Worm (Caenorhabditis elegans): ENCODE results near the gene fbxb-18.

The fbxb-18 gene

DNA sequence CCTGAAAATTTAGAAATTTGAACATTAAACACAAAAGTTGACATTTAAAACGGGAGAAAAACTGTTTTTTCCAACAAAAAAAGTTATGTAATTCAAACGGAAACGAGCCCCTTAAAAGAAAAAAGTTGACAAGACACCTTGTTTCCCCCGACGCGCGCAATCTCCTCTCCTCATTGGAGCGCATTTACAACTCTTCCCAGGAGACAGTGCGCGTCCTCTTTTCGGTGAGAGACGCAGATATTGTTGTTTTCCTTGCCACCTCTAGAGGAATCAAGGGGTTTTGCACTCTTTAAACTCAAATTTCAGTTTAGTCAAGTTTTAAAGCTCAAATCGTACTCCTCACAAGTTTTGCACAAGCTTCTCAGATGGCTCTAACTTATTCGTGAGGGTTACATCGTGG lies 7.1 kb upstream of the fbxb-18 start, which contains the start of gene F58E1.13:
Gene F58E1.13, minus strand, starts transcription at position 12 of the 400 bp plus-strand sequence.
- no peak for TF ChIP-seq grh-1 (GFP tag; IDR thresholded peaks at IDR 0.05)

DNA sequence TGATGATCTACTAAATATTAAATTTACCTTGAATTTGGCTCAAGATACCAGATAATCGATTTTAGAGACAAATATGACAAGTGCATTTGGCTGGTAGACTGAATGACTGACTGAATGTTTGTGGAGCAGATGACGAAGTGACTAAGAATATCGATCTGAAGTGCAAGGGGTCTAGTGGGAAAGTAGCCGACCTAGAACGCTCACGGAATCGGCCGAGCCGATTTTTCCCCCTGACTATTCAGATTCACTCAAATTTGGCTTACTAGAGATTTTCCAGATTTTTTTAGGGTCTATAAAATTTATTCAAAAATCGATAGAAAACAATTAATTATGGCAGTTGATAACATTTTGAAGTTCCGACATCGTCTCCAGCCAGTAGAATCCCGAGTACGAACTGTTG lies 5.8 kb upstream of the fbxb-18 start, which contains the start of gene fbxc-26:
Gene fbxc-26, minus strand, starts transcription at position 101 of the 400 bp plus-strand sequence.
- TF ChIP-seq unc-98 (GFP tag; IDR thresholded peaks at IDR 0.05), result no peak
- no peak for TF ChIP-seq nhr-84 (tag; optimal IDR thresholded peaks at IDR 0.05)
- TF ChIP-seq C04F5.9 (tag; optimal IDR thresholded peaks at IDR 0.05), result no peak
- no peak for TF ChIP-seq nhr-20 (tag; optimal IDR thresholded peaks at IDR 0.05)
- TF ChIP-seq nhr-28 (tag; optimal IDR thresholded peaks at IDR 0.05), result no peak

DNA sequence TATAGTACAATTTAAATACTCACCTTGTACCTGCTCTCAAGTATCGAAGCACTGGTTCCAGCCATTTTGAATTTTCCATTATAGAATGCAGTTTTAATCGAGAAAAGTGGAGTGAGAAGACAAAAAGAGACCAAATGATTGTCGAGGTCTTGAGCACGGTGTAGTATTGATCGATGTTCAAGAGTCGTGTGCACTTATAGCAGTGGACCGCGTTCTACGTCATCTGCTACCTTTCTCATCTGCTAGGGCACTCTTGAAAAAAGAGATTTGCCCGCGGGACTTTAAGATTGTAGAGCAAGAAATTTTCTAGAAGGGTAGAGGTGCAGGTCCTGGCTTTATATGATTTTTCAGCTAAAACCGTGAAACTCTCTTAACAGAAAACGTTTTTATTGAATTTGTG lies 4.1 kb upstream of the fbxb-18 start, which contains the start of gene fbxc-21:
Gene fbxc-21, minus strand, starts transcription at position 101 of the 400 bp plus-strand sequence.
- no peak for TF ChIP-seq pax-3 (tag; optimal IDR thresholded peaks at IDR 0.05)
- no peak for TF ChIP-seq tlp-1 (tag; optimal IDR thresholded peaks at IDR 0.05)
- TF ChIP-seq isw-1 (GFP tag; IDR thresholded peaks at IDR 0.05), result no peak
- no peak for TF ChIP-seq sup-37 (GFP tag; optimal IDR thresholded peaks at IDR 0.05)
- no peak for TF ChIP-seq lin-15B (tag; optimal IDR thresholded peaks at IDR 0.05)
- no peak for TF ChIP-seq pag-3 (tag; optimal IDR thresholded peaks at IDR 0.05; ENCODE audit: borderline replicate concordance, insufficient read depth)
- TF ChIP-seq lin-14 (GFP tag; optimal IDR thresholded peaks at IDR 0.05), result no peak
- TF ChIP-seq nhr-85 (tag), result no peak
- TF ChIP-seq nhr-20 (tag; optimal IDR thresholded peaks at IDR 0.05), result no peak
- no peak for TF ChIP-seq efl-1 (optimal IDR thresholded peaks at IDR 0.05)
- no peak for TF ChIP-seq efl-1 (GFP tag; optimal IDR thresholded peaks at IDR 0.05 in 1 of 2)
- TF ChIP-seq alr-1 (tag; optimal IDR thresholded peaks at IDR 0.05; ENCODE audit: borderline replicate concordance), result no peak
- TF ChIP-seq blmp-1 (tag; optimal IDR thresholded peaks at IDR 0.05), result no peak
- TF ChIP-seq dpl-1 (GFP tag; optimal IDR thresholded peaks at IDR 0.05), result no peak
- TF ChIP-seq aly-2 (tag; optimal IDR thresholded peaks at IDR 0.05), result no peak
- no peak for TF ChIP-seq lin-39 (tag; optimal IDR thresholded peaks at IDR 0.05)

DNA sequence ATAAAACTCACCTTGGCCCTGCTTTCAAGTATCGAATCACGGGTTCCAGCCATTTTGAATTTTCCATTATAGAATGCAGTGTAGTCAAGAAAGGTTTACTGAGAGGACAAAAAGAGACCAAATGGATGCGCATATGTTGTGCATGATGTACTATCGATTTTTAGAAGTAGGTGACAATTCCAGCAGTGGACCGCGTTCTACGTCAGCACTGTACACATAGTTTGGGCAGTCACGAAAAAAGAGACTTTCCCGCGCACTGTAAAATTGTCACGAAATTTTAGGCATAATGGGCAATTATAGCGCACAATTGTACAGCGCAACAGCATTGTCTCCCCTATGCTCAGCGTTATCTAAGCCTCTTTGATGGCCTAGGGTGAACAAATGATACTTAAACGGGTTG lies 2.3 kb upstream of the fbxb-18 start, which contains the start of gene fbxc-22:
Gene fbxc-22, minus strand, starts transcription at position 101 of the 400 bp plus-strand sequence.
- TF ChIP-seq skn-1 (tag; optimal IDR thresholded peaks at IDR 0.05) (no peak), zip-4 (GFP tag; optimal IDR thresholded peaks at IDR 0.05) (no peak), F16B12.6 (tag; optimal IDR thresholded peaks at IDR 0.05) (no peak), ceh-63 (GFP tag; optimal IDR thresholded peaks at IDR 0.05) (no peak), vab-15 (tag; optimal IDR thresholded peaks at IDR 0.05) (no peak), elt-2 (tag; optimal IDR thresholded peaks at IDR 0.05) (no peak), nhr-47 (tag; optimal IDR thresholded peaks at IDR 0.05) (no peak), pax-3 (tag; optimal IDR thresholded peaks at IDR 0.05) (no peak)

ce11 chrII:1683742-1684141 lies 5.0 kb downstream of the fbxb-18 start, which contains the start of gene fbxb-25:
Gene fbxb-25, plus strand, starts transcription at chrII:1684042.
- TF ChIP-seq C34B4.2 (tag; optimal IDR thresholded peaks at IDR 0.05), result no peak
- no peak for TF ChIP-seq tbx-2 (tag; optimal IDR thresholded peaks at IDR 0.05)
- TF ChIP-seq nhr-47 (tag; optimal IDR thresholded peaks at IDR 0.05), result no peak
- no peak for TF ChIP-seq efl-3 (GFP tag; optimal IDR thresholded peaks at IDR 0.05)
- no peak for TF ChIP-seq rnt-1 (tag; optimal IDR thresholded peaks at IDR 0.05)
- no peak for TF ChIP-seq sptf-1 (tag; optimal IDR thresholded peaks at IDR 0.05)
- TF ChIP-seq blmp-1 (tag; optimal IDR thresholded peaks at IDR 0.05), result no peak
- TF ChIP-seq C16A3.4 (tag; optimal IDR thresholded peaks at IDR 0.05), result no peak
- TF ChIP-seq hlh-17 (GFP tag; optimal IDR thresholded peaks at IDR 0.05; ENCODE audit: borderline replicate concordance), result no peak
- no peak for TF ChIP-seq fkh-8 (tag; optimal IDR thresholded peaks at IDR 0.05)
